Fruit fly (Drosophila melanogaster) whole organism, pupa: Measurements from ENCODE around the gene CG11700.

Source experiments
- CG10348 ChIP-seq: fragments of 200-800 bp; sonication (Bioruptor generic); IDR thresholded peaks from 2 replicates; pipeline ENCODE4 v1.3.6; 2022; ENCODE audit warnings: missing biosample characterization, missing genetic modification characterization
- CG12605 ChIP-seq: fragments of 200-800 bp; sonication (Bioruptor generic); IDR thresholded peaks from 2 replicates; pipeline ENCODE4 v1.3.6; 2022; ENCODE audit warnings: missing biosample characterization, missing genetic modification characterization
- CG13204 ChIP-seq: fragments of 200-800 bp; sonication (Bioruptor generic); optimal IDR thresholded peaks from 2 replicates; lab custom pipeline; 2018; ENCODE audit warnings: missing biosample characterization, mild to moderate bottlenecking, missing genetic modification characterization, moderate library complexity
- CG14655 ChIP-seq: fragments of 200-800 bp; sonication (Bioruptor generic); optimal IDR thresholded peaks from 3 replicates; lab custom pipeline; 2017; ENCODE audit warnings: mild to moderate bottlenecking, missing biosample characterization, missing genetic modification reagents, missing genetic modification characterization
- CG15710 ChIP-seq: fragments of 200-800 bp; sonication (Bioruptor generic); optimal IDR thresholded peaks from 2 replicates; lab custom pipeline; 2018; ENCODE audit warnings: missing biosample characterization, mild to moderate bottlenecking, missing genetic modification characterization, moderate library complexity
- CG34367 ChIP-seq: fragments of 200-800 bp; sonication (Bioruptor generic); optimal IDR thresholded peaks from 2 replicates; lab custom pipeline; 2018; ENCODE audit warnings: missing biosample characterization, mild to moderate bottlenecking, missing genetic modification characterization
- CG8301 ChIP-seq: fragments of 200-800 bp; sonication (Bioruptor generic); optimal IDR thresholded peaks from 2 replicates; lab custom pipeline; 2018; ENCODE audit warnings: missing biosample characterization, mild to moderate bottlenecking, missing genetic modification characterization
- CG9948 ChIP-seq: fragments of 200-800 bp; sonication (Bioruptor generic); optimal IDR thresholded peaks from 2 replicates; lab custom pipeline; 2018; ENCODE audit warnings: missing biosample characterization, mild to moderate bottlenecking, missing genetic modification characterization, moderate library complexity
- D1 ChIP-seq: fragments of 200-800 bp; sonication (Bioruptor generic); optimal IDR thresholded peaks from 2 replicates; lab custom pipeline; 2018; ENCODE audit warnings: missing biosample characterization, mild to moderate bottlenecking, missing genetic modification characterization, moderate library complexity
- EcR ChIP-seq: fragments of 200-800 bp; sonication (Bioruptor generic); optimal IDR thresholded peaks from 3 replicates; lab custom pipeline; 2019; ENCODE audit warnings: missing biosample characterization, missing genetic modification characterization, mild to moderate bottlenecking, moderate library complexity, missing genetic modification reagents
- Ets98B ChIP-seq: fragments of 200-800 bp; sonication (Bioruptor generic); IDR thresholded peaks from 2 replicates; pipeline ENCODE4 v1.3.6; 2022; ENCODE audit warnings: missing biosample characterization, missing genetic modification characterization
- Pif1A ChIP-seq: fragments of 200-800 bp; sonication (Bioruptor generic); optimal IDR thresholded peaks from 3 replicates; lab custom pipeline; 2016; ENCODE audit warnings: missing biosample characterization, missing genetic modification characterization
- gl ChIP-seq: fragments of 200-800 bp; sonication (Bioruptor generic); optimal IDR thresholded peaks from 2 replicates; lab custom pipeline; 2018; ENCODE audit warnings: missing biosample characterization, mild to moderate bottlenecking, missing genetic modification characterization

DNA sequence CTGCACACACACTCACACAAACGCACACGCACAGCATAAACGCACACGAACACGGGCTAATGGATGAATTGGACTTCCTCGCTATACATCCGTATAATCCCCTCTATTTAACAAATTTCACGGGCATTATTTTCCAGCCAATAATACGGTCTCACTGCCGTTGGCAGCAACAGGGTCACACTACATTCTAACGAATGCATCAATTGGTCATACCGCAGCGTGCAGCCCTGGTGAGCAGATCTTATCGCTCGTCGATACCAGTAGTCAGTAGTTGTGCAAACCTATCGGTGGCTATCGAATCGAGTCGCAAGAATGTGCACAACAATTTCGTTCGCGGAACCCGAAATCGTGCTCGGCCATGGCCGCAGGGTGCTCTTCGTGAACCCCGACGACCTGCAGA, 4.5 kb upstream of the CG11700 start, which contains the start of the genes Top3beta and wuho:
- TF ChIP-seq D1 (tag; lab: Kevin White, UChicago) (no peak), CG15710 (tag; lab: Kevin White, UChicago) (no peak), Ets98B (no peak), CG9948 (tag; lab: Kevin White, UChicago) (no peak), CG8301 (tag; lab: Kevin White, UChicago) (no peak), CG10348 (GFP tag; lab: Robert Waterston, UW) (no peak), CG34367 (tag; lab: Kevin White, UChicago) (no peak), CG14655 (GFP tag; lab: Kevin White, UChicago) (no peak), CG12605 (GFP tag; lab: Robert Waterston, UW) (no peak), Pif1A (GFP tag; lab: Kevin White, UChicago) (no peak), EcR (GFP tag; lab: Kevin White, UChicago) (no peak), CG13204 (GFP tag; lab: Kevin White, UChicago) (no peak), gl (no peak)
